Fruit fly (Drosophila melanogaster): Measurements from ENCODE around the gene CG10749.
A peak's percentile ranks its signal among the peaks of the same experiment; 100 is the strongest.

The CG10749 gene

dm6 chr3L:13006490-13006889 is 34.2 kb downstream of the CG10749 start, which contains the start of gene CG11263 (continued):
- TF ChIP-seq ATbp (GFP tag; optimal IDR thresholded peaks at IDR 0.05) (no peak), usp (GFP tag; optimal IDR thresholded peaks at IDR 0.05) (no peak), stwl (tag; optimal IDR thresholded peaks at IDR 0.05) (peak; percentile 97), Bteb2 (GFP tag; optimal IDR thresholded peaks at IDR 0.05) (peak; percentile 47), Dip3 (GFP tag; optimal IDR thresholded peaks at IDR 0.05) (peak; percentile 56), Dfd (GFP tag; optimal IDR thresholded peaks at IDR 0.05) (no peak), sug (tag; optimal IDR thresholded peaks at IDR 0.05) (peak; percentile 13), chinmo (GFP tag; IDR thresholded peaks at IDR 0.05; ENCODE audit: partially characterized antibody) (peak; percentile 77; the same call in 2 of the 4 replicates), CG17829 (tag; optimal IDR thresholded peaks at IDR 0.05) (peak; percentile 21), danr (GFP tag; IDR thresholded peaks at IDR 0.05) (no peak), CG33557 (GFP tag; optimal IDR thresholded peaks at IDR 0.05) (no peak), sens (GFP tag) (peak; percentile 88), Dad (GFP tag; optimal IDR thresholded peaks at IDR 0.05) (peak; percentile 25), tll (GFP tag; optimal IDR thresholded peaks at IDR 0.05) (no peak), ash1 (GFP tag; optimal IDR thresholded peaks at IDR 0.05) (no peak), Drgx (GFP tag; IDR thresholded peaks at IDR 0.05) (no peak), disco-r (GFP tag; optimal IDR thresholded peaks at IDR 0.05) (no peak), CG7745 (tag; optimal IDR thresholded peaks at IDR 0.05) (no peak), CG12219 (GFP tag; optimal IDR thresholded peaks at IDR 0.05) (no peak), CG13894 (tag; optimal IDR thresholded peaks at IDR 0.05) (no peak), CG9932 (GFP tag; IDR thresholded peaks at IDR 0.05) (peak; percentile 67; the same call in 1 of the 2 replicates), CG9876 (GFP tag; optimal IDR thresholded peaks at IDR 0.05) (peak; percentile 12), Spps (tag; optimal IDR thresholded peaks at IDR 0.05) (no peak), CG34224 (GFP tag; IDR thresholded peaks at IDR 0.05; ENCODE audit: partially characterized antibody) (peak; percentile 83), lab (GFP tag; optimal IDR thresholded peaks at IDR 0.05) (no peak), seq (GFP tag; IDR thresholded peaks at IDR 0.05) (no peak), CG10565 (GFP tag; optimal IDR thresholded peaks at IDR 0.05) (no peak), ato (GFP tag; IDR thresholded peaks at IDR 0.05; ENCODE audit: partially characterized antibody) (peak; percentile 90), Ada2b (GFP tag; IDR thresholded peaks at IDR 0.05) (peak; percentile 23; the same call in 1 of the 2 replicates), sob (GFP tag; IDR thresholded peaks at IDR 0.05) (peak; percentile 57), Six4 (GFP tag; optimal IDR thresholded peaks at IDR 0.05) (peak; percentile 6), CG10147 (GFP tag; optimal IDR thresholded peaks at IDR 0.05) (no peak), sim (GFP tag; IDR thresholded peaks at IDR 0.05) (no peak), CG32772 (GFP tag; IDR thresholded peaks at IDR 0.05) (peak; percentile 29; the same call in 1 of the 2 replicates), CG11085 (GFP tag; IDR thresholded peaks at IDR 0.05) (no peak), CG2712 (tag; optimal IDR thresholded peaks at IDR 0.05) (peak; percentile 47), bcd (GFP tag; optimal IDR thresholded peaks at IDR 0.05) (peak; percentile 39), CG10209 (GFP tag; optimal IDR thresholded peaks at IDR 0.05) (peak; percentile 19), chn (GFP tag; optimal IDR thresholded peaks at IDR 0.05) (peak; percentile 53), Mes4 (GFP tag; optimal IDR thresholded peaks at IDR 0.05) (no peak), CG16815 (GFP tag; optimal IDR thresholded peaks at IDR 0.05) (no peak), CG2889 (GFP tag; IDR thresholded peaks at IDR 0.05) (no peak), CG14441 (GFP tag; IDR thresholded peaks at IDR 0.05) (0 out of 2 replicates have a peak, but pooled peaks have one; percentile 26), CG12942 (GFP tag; optimal IDR thresholded peaks at IDR 0.05) (no peak), Sry-β (GFP tag; optimal IDR thresholded peaks at IDR 0.05) (no peak), abd-A (tag; optimal IDR thresholded peaks at IDR 0.05) (no peak), CG16863 (GFP tag; optimal IDR thresholded peaks at IDR 0.05) (peak; percentile 7), Atf-2 (GFP tag; optimal IDR thresholded peaks at IDR 0.05) (no peak), jing (GFP tag; optimal IDR thresholded peaks at IDR 0.05) (no peak), CG15601 (tag; optimal IDR thresholded peaks at IDR 0.05) (peak; percentile 21), Meics (GFP tag; optimal IDR thresholded peaks at IDR 0.05) (peak; percentile 35)
